Fruit fly (Drosophila melanogaster): ENCODE data around the gene CG18577.

dm6 chr3R:11153799-11154273 is 42.1 kb upstream of the CG18577 start, which contains the start of gene Ugt302K1:
- TF ChIP-seq h (optimal IDR thresholded peaks at IDR 0.05) (no peak), Sin3A (optimal IDR thresholded peaks at IDR 0.05) (no peak), psq (optimal IDR thresholded peaks at IDR 0.05) (no peak), ttk (optimal IDR thresholded peaks at IDR 0.05) (no peak)
